Worm (Caenorhabditis elegans) whole organism, L3 larva: ENCODE measurements around the gene ZK354.2.

Experiments used
- ceh-82 ChIP-seq: fragments of 150-350 bp; optimal IDR thresholded peaks from 2 replicates; lab custom pipeline; 2014; ENCODE audit warnings: missing biosample characterization, missing genetic modification characterization
- daf-12 ChIP-seq: fragments of 150-350 bp; optimal IDR thresholded peaks from 2 replicates; lab custom pipeline; 2014; ENCODE audit warnings: missing biosample characterization, missing genetic modification reagents, missing genetic modification characterization
- nhr-12 ChIP-seq: fragments of 150-350 bp; optimal IDR thresholded peaks from 2 replicates; lab custom pipeline; 2014; ENCODE audit warnings: missing biosample characterization, missing genetic modification characterization
- nhr-237 ChIP-seq: fragments of 150-350 bp; optimal IDR thresholded peaks from 2 replicates; lab custom pipeline; 2014; ENCODE audit warnings: missing biosample characterization, missing genetic modification characterization
- nhr-28 ChIP-seq: fragments of 150-350 bp; optimal IDR thresholded peaks from 2 replicates; lab custom pipeline; 2014; ENCODE audit warnings: missing biosample characterization, missing genetic modification characterization
- pha-4 ChIP-seq: fragments of 150-350 bp; optimal IDR thresholded peaks from 2 replicates; lab custom pipeline; 2014; ENCODE audit warnings: missing biosample characterization, missing genetic modification reagents, missing genetic modification characterization

- TF ChIP-seq nhr-12 (no peak), pha-4 (tag; lab: Kevin White, UChicago) (no peak), ceh-82 (tag; lab: Kevin White, UChicago) (no peak), nhr-237 (no peak), daf-12 (tag; lab: Kevin White, UChicago) (no peak), nhr-28 (tag; lab: Kevin White, UChicago) (no peak)
These were observed 7.2 kb upstream of the ZK354.2 start, which contains the start of gene ZK354.8 for ce11 chrIV:5306040-5306439.
